Fruit fly (Drosophila melanogaster): ENCODE data around the gene GstD6.
A peak's percentile ranks its signal among the peaks of the same experiment; 100 is the strongest.

GstD6 gene

dm6 chr3R:12402935-12403334 lies 26.0 kb downstream of the GstD6 start (continued):
- peak; percentile 99 for TF ChIP-seq CG4854 (GFP tag; optimal IDR thresholded peaks at IDR 0.05)
- TF ChIP-seq Deaf1 (tag; optimal IDR thresholded peaks at IDR 0.05), result peak; percentile 91
- TF ChIP-seq CG17361 (GFP tag; IDR thresholded peaks at IDR 0.05), result peak; percentile 98
- peak; percentile 97 for TF ChIP-seq bcd (GFP tag; optimal IDR thresholded peaks at IDR 0.05)
- peak; percentile 98 for TF ChIP-seq CG1233 (GFP tag; optimal IDR thresholded peaks at IDR 0.05)
- no peak for TF ChIP-seq CG7963 (GFP tag; IDR thresholded peaks at IDR 0.05; ENCODE audit: partially characterized antibody)
- peak; percentile 97 for TF ChIP-seq CG31388 (GFP tag; optimal IDR thresholded peaks at IDR 0.05)
- peak; percentile 99 for TF ChIP-seq scrt (GFP tag; optimal IDR thresholded peaks at IDR 0.05)
- peak; percentile 81 for TF ChIP-seq Elba2 (GFP tag; optimal IDR thresholded peaks at IDR 0.05)
- peak; percentile 97 for TF ChIP-seq Hsf (GFP tag; optimal IDR thresholded peaks at IDR 0.05)
- peak; percentile 92 for TF ChIP-seq Nf-YC (tag; optimal IDR thresholded peaks at IDR 0.05)
- TF ChIP-seq HHEX (GFP tag; optimal IDR thresholded peaks at IDR 0.05), result peak; percentile 98
- TF ChIP-seq CG33213 (GFP tag; optimal IDR thresholded peaks at IDR 0.05), result peak; percentile 99
- TF ChIP-seq klu (GFP tag; IDR thresholded peaks at IDR 0.05), result peak; percentile 86
- TF ChIP-seq CG2889 (GFP tag; IDR thresholded peaks at IDR 0.05), result peak; percentile 86
- peak; percentile 89 for TF ChIP-seq CG3726 (GFP tag; IDR thresholded peaks at IDR 0.05)
- TF ChIP-seq sqz (GFP tag; optimal IDR thresholded peaks at IDR 0.05), result peak; percentile 99
- TF ChIP-seq CG15601 (tag; optimal IDR thresholded peaks at IDR 0.05), result peak; percentile 98
- TF ChIP-seq CG14667 (GFP tag; IDR thresholded peaks at IDR 0.05), result peak; percentile 84
- peak; percentile 97 for TF ChIP-seq CG6689 (GFP tag; IDR thresholded peaks at IDR 0.05)
- peak; percentile 93; the same call in 2 of the 3 replicates for TF ChIP-seq B-H1 (GFP tag; IDR thresholded peaks at IDR 0.05)
- peak; percentile 92 for TF ChIP-seq CG12942 (GFP tag; optimal IDR thresholded peaks at IDR 0.05)
- TF ChIP-seq cwo (GFP tag; optimal IDR thresholded peaks at IDR 0.05), result peak; percentile 94
- peak; percentile 93 for TF ChIP-seq slp2 (GFP tag; optimal IDR thresholded peaks at IDR 0.05)
- peak; percentile 97 for TF ChIP-seq stc (GFP tag; IDR thresholded peaks at IDR 0.05)
- TF ChIP-seq Mrtf (GFP tag; IDR thresholded peaks at IDR 0.05), result peak; percentile 94
- peak; percentile 84 for TF ChIP-seq tx (GFP tag; optimal IDR thresholded peaks at IDR 0.05)
- no peak for TF ChIP-seq fru (optimal IDR thresholded peaks at IDR 0.05)
- peak; percentile 99 for TF ChIP-seq CG18599 (GFP tag; optimal IDR thresholded peaks at IDR 0.05)
- TF ChIP-seq zfh2 (GFP tag; optimal IDR thresholded peaks at IDR 0.05), result peak; percentile 87
- peak; percentile 91 for TF ChIP-seq Hr3 (GFP tag; optimal IDR thresholded peaks at IDR 0.05)
- TF ChIP-seq CG30403 (GFP tag; optimal IDR thresholded peaks at IDR 0.05), result peak; percentile 96
- peak; percentile 92 for TF ChIP-seq H15 (GFP tag; IDR thresholded peaks at IDR 0.05)
- TF ChIP-seq Dref (GFP tag; IDR thresholded peaks at IDR 0.05), result peak; percentile 52
- TF ChIP-seq sna (GFP tag; IDR thresholded peaks at IDR 0.05; ENCODE audit: partially characterized antibody), result no peak
- TF ChIP-seq CG10209 (GFP tag; optimal IDR thresholded peaks at IDR 0.05), result peak; percentile 97
- TF ChIP-seq h (optimal IDR thresholded peaks at IDR 0.05), result no peak
- TF ChIP-seq CG10979 (tag; optimal IDR thresholded peaks at IDR 0.05), result peak; percentile 99
- TF ChIP-seq CG3838 (GFP tag; optimal IDR thresholded peaks at IDR 0.05), result peak; percentile 90
- peak; percentile 91 for TF ChIP-seq croc (GFP tag; conservative IDR thresholded peaks at IDR 0.05)
- peak; percentile 99 for TF ChIP-seq CG31441 (GFP tag; IDR thresholded peaks at IDR 0.05)
- peak in 1 of 2 experiments; percentile 67 for TF ChIP-seq crp (GFP tag; optimal IDR thresholded peaks at IDR 0.05)
- peak; percentile 80 for TF ChIP-seq p53 (GFP tag; optimal IDR thresholded peaks at IDR 0.05)
- peak; percentile 99 for TF ChIP-seq CG2678 (tag; optimal IDR thresholded peaks at IDR 0.05)
- peak; percentile 97 for TF ChIP-seq CG11504 (tag; optimal IDR thresholded peaks at IDR 0.05)
- TF ChIP-seq gsb-n (tag; optimal IDR thresholded peaks at IDR 0.05), result peak; percentile 98
- peak; percentile 99 for TF ChIP-seq phol (tag; optimal IDR thresholded peaks at IDR 0.05)
- TF ChIP-seq fd96Cb (tag; optimal IDR thresholded peaks at IDR 0.05), result peak; percentile 99
- TF ChIP-seq HLH54F (GFP tag; optimal IDR thresholded peaks at IDR 0.05), result peak; percentile 89
- peak; percentile 96 for TF ChIP-seq ranshi (GFP tag; IDR thresholded peaks at IDR 0.05)
- peak; percentile 88 for TF ChIP-seq CG11398 (GFP tag; optimal IDR thresholded peaks at IDR 0.05)
- peak; percentile 97 for TF ChIP-seq gro (GFP tag; optimal IDR thresholded peaks at IDR 0.05)
